Worm (Caenorhabditis elegans) whole organism, early embryonic: ENCODE data around the gene T05G5.1.

Experiments
- B0310.2 ChIP-seq: sonication (generic microtip); optimal IDR thresholded peaks from 2 replicates; lab custom pipeline; 2016; ENCODE audit warnings: mild to moderate bottlenecking, missing genetic modification characterization, missing compliant biosample characterization
- F13C5.2 ChIP-seq: sonication (generic microtip); optimal IDR thresholded peaks from 2 replicates; lab custom pipeline; 2017; ENCODE audit warnings: mild to moderate bottlenecking, missing genetic modification characterization, inconsistent platforms, missing compliant biosample characterization
- aly-1 ChIP-seq: sonication (generic microtip); optimal IDR thresholded peaks from 2 replicates; lab custom pipeline; 2016; ENCODE audit warnings: missing genetic modification characterization, missing compliant biosample characterization
- ama-1 ChIP-seq: fragments of 150-350 bp; optimal IDR thresholded peaks from 2 replicates; lab custom pipeline; 2014
- ceh-13 ChIP-seq: fragments of 200-800 bp; sonication (Bioruptor generic); optimal IDR thresholded peaks from 2 replicates; lab custom pipeline; 2018; ENCODE audit warnings: mild to moderate bottlenecking, missing genetic modification characterization, missing compliant biosample characterization
- ceh-36 ChIP-seq: sonication (generic microtip); optimal IDR thresholded peaks from 2 replicates; lab custom pipeline; 2016; ENCODE audit warnings: missing genetic modification characterization, inconsistent platforms, missing compliant biosample characterization
- ets-7 ChIP-seq: sonication (generic microtip); optimal IDR thresholded peaks from 2 replicates; lab custom pipeline; 2016; ENCODE audit warnings: missing genotype, missing genetic modification characterization, missing compliant biosample characterization
- flt-1 ChIP-seq: fragments of 200-800 bp; sonication (Bioruptor generic); IDR thresholded peaks from 2 replicates; pipeline ENCODE4 v1.3.6; 2022; ENCODE audit warnings: missing genetic modification characterization, missing compliant biosample characterization
- hmbx-1 ChIP-seq: sonication (generic microtip); optimal IDR thresholded peaks from 2 replicates; lab custom pipeline; 2016; ENCODE audit warnings: mild to moderate bottlenecking, missing genetic modification characterization, missing compliant biosample characterization
- hmg-4 ChIP-seq: fragments of 200-800 bp; sonication (Bioruptor generic); optimal IDR thresholded peaks from 2 replicates; lab custom pipeline; 2018; ENCODE audit warnings: mild to moderate bottlenecking, missing genetic modification characterization, missing compliant biosample characterization
- hnd-1 ChIP-seq: sonication (generic microtip); optimal IDR thresholded peaks from 2 replicates; lab custom pipeline; 2016; ENCODE audit warnings: missing genetic modification characterization, missing compliant biosample characterization
- pes-1 ChIP-seq: fragments of 200-800 bp; sonication (Bioruptor generic); IDR thresholded peaks from 2 replicates; pipeline ENCODE4 v1.3.6; 2022; ENCODE audit warnings: missing genetic modification reagents, missing genetic modification characterization, missing compliant biosample characterization
- scrt-1 ChIP-seq: fragments of 200-800 bp; sonication (Bioruptor generic); IDR thresholded peaks from 2 replicates; pipeline ENCODE4 v1.3.6; 2022; ENCODE audit warnings: missing genetic modification characterization, missing compliant biosample characterization
- sea-1 ChIP-seq: fragments of 200-800 bp; sonication (Bioruptor generic); conservative IDR thresholded peaks from 2 replicates; pipeline ENCODE4 v1.3.6; 2022; ENCODE audit warnings: missing genetic modification characterization, missing compliant biosample characterization
- tbx-11 ChIP-seq: fragments of 200-800 bp; sonication (Bioruptor generic); IDR thresholded peaks from 2 replicates; pipeline ENCODE4 v1.3.6; 2022; ENCODE audit warnings: missing genetic modification characterization, missing compliant biosample characterization
- tbx-37 ChIP-seq: fragments of 200-800 bp; sonication (Bioruptor generic); conservative IDR thresholded peaks from 2 replicates; pipeline ENCODE4 v1.3.6; 2022; ENCODE audit warnings: missing genetic modification reagents, missing genetic modification characterization, missing compliant biosample characterization
- tra-4 ChIP-seq: sonication (generic microtip); optimal IDR thresholded peaks from 2 replicates; lab custom pipeline; 2017; ENCODE audit warnings: missing genetic modification characterization, missing compliant biosample characterization

T05G5.1 gene

DNA sequence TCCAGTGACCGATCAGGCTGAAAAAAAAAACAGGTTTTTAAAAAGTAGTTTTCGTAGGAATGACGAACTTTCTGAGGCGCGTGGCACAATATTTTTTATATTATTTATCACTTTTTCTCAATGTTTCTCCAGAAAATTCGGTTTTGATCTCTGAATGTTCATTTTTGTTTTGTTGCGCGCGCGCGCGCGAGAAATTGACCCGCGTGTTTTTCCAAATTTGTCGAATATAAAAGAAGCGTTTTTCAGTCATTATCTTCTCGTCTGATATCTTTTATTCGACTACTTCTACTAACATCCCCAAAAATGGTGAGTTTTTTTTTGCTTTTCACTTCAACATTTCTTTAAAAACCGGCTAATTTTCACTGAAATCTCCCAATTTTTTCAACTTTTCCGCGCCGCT, 15.7 kb upstream of the T05G5.1 start, which contains the start of gene rmd-1:
Gene rmd-1, plus strand, starts transcription at position 247 of the 400 bp plus-strand sequence.
- TF ChIP-seq ceh-13 = no peak

DNA sequence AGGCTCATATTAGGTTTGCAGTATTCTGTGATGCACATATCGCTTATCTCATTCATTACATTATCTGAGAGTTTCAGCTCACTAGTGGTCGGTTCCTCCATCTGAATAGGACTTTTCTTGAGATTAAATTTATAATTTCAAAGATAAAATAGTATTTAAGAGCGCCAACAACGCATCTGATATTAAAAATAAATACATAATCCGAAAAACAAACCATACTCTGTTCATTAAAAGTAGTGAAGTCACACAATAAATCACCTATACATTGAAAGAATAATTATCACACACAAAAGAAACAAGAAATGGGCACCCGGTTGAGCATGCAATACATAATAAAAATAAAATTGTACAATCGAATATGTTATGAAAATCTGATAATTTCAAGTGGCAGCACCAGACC, 14.3 kb upstream of the T05G5.1 start, which contains the start of gene vps-53:
Gene vps-53, minus strand, starts transcription at position 101 of the 400 bp plus-strand sequence.
- TF ChIP-seq ceh-13 = no peak
- TF ChIP-seq ama-1 (lab: Kevin White, UChicago) = no peak
- TF ChIP-seq hmg-4 (GFP tag; lab: Kevin White, UChicago) = no peak
- TF ChIP-seq hmbx-1 (tag; lab: Kevin White, UChicago) = no peak
- no peak for TF ChIP-seq sea-1 (GFP tag; lab: Robert Waterston, UW)
- no peak for TF ChIP-seq ceh-36 (tag; lab: Kevin White, UChicago)
- TF ChIP-seq F13C5.2 = no peak
- no peak for TF ChIP-seq scrt-1 (GFP tag; lab: Robert Waterston, UW)
- no peak for TF ChIP-seq tbx-11 (GFP tag; lab: Robert Waterston, UW)
- no peak for TF ChIP-seq tra-4
- TF ChIP-seq tbx-37 (GFP tag; lab: Robert Waterston, UW) = no peak
- no peak for TF ChIP-seq hnd-1 (tag; lab: Kevin White, UChicago)
- TF ChIP-seq pes-1 (GFP tag; lab: Robert Waterston, UW) = no peak
- no peak for TF ChIP-seq B0310.2
- TF ChIP-seq aly-1 (tag; lab: Kevin White, UChicago) = no peak
- no peak for TF ChIP-seq ets-7 (tag; lab: Kevin White, UChicago)
- no peak for TF ChIP-seq flt-1

DNA sequence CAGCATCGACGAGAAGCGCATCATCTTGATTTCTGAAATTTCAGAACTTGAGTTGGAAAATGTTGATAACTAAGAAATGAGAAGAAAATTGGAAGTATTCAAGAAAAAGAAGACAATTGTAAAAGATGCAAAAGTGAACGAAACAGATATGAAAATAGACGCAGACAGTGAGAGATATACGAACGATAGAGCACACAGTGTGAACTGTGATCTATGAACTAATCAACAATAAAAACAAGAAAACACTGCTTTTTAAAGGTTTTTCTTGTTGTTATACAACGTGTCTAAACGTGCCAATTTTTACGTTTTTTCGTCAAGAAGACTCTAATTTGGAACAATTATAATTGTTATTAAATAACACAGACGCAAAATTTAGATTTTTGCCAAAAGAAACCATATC, 9.7 kb upstream of the T05G5.1 start, which contains the start of gene ech-6:
Gene ech-6, minus strand, starts transcription at position 32 of the 400 bp plus-strand sequence.
- TF ChIP-seq ama-1 (lab: Kevin White, UChicago) (no peak), hmbx-1 (tag; lab: Kevin White, UChicago) (no peak), sea-1 (GFP tag; lab: Robert Waterston, UW) (no peak), ceh-36 (tag; lab: Kevin White, UChicago) (no peak), scrt-1 (GFP tag; lab: Robert Waterston, UW) (no peak), tra-4 (no peak), pes-1 (GFP tag; lab: Robert Waterston, UW) (no peak), aly-1 (tag; lab: Kevin White, UChicago) (no peak)

DNA sequence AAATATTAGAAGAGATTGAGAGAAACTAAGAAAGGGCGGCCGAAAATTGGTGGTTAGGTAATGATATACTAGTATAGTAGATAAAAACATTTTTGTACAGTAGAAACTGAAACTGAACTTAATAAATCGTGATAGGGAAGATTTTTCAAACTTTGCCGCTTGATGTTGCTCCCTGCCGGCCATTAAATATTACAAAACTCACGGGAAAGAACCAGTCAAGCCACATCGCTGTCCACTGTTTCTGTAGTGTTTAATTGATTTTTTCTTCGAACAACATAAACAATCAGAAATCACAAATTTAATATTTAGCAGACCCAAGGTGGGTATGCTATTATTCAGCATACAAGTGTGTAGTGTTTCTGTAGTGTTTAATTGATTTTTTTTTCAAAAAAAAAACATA, 7.9 kb upstream of the T05G5.1 start, which contains the start of gene T05G5.5:
Gene T05G5.5, minus strand, starts transcription at position 359 of the 400 bp plus-strand sequence.
- no peak for TF ChIP-seq aly-1 (tag; lab: Kevin White, UChicago)
- no peak for TF ChIP-seq ceh-36 (tag; lab: Kevin White, UChicago)
- no peak for TF ChIP-seq scrt-1 (GFP tag; lab: Robert Waterston, UW)
- no peak for TF ChIP-seq tbx-37 (GFP tag; lab: Robert Waterston, UW)
- TF ChIP-seq pes-1 (GFP tag; lab: Robert Waterston, UW) = no peak
- TF ChIP-seq B0310.2 = no peak
- TF ChIP-seq hmbx-1 (tag; lab: Kevin White, UChicago) = no peak
- TF ChIP-seq ama-1 (lab: Kevin White, UChicago) = no peak
- no peak for TF ChIP-seq sea-1 (GFP tag; lab: Robert Waterston, UW)
- no peak for TF ChIP-seq flt-1
- no peak for TF ChIP-seq tra-4
- no peak for TF ChIP-seq ets-7 (tag; lab: Kevin White, UChicago)
- no peak for TF ChIP-seq F13C5.2
- no peak for TF ChIP-seq hnd-1 (tag; lab: Kevin White, UChicago)
- TF ChIP-seq ceh-13 = no peak
- TF ChIP-seq tbx-11 (GFP tag; lab: Robert Waterston, UW) = no peak
- no peak for TF ChIP-seq hmg-4 (GFP tag; lab: Kevin White, UChicago)

DNA sequence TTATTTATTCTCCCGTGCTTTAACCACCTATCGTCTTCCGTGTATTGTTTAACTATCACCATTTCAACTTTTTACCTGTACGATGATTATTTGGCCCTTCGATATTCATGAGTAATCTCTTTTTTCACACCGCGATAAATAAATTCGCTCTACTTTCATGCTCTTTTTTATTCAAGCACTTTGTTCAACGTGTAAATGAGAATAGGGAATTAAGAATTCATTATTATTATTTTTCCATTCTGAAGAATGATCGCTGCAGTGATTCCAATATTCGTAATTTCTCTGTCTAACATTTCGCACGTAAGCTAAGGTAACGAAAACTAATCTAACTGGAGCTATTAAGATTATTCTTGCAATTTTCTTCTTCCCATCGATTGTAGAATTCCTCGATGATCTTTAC, 5.6 kb upstream of the T05G5.1 start, which contains the start of gene T05G5.4:
Gene T05G5.4, plus strand, starts transcription at position 241 of the 400 bp plus-strand sequence.
- TF ChIP-seq ets-7 (tag; lab: Kevin White, UChicago) (no peak), hmg-4 (GFP tag; lab: Kevin White, UChicago) (no peak), tbx-37 (GFP tag; lab: Robert Waterston, UW) (no peak), hnd-1 (tag; lab: Kevin White, UChicago) (no peak), ama-1 (lab: Kevin White, UChicago) (no peak), tra-4 (no peak)

DNA sequence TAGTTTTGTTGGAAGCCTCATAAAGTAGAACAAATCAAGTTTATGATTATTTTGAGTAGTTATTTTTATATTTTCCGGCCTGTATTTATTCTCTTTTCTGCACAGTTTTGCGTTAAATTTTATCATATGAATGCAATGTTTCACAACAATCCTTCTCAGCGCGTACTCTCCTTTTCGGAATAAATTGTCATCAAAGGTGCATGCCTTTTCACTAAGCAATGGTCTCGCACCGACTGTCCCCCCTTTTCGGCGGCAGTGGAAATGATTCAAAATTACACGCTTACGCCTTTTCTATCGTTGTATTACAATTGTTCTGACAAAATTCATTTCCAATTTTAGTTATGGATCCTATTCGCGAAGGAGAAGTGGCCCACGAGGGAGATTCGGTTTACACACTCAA, 4.0 kb upstream of the T05G5.1 start, which contains the start of the genes iff-1 and cdk-1:
Gene iff-1, minus strand, starts transcription at position 61 of the 400 bp plus-strand sequence.
Gene cdk-1, plus strand, starts transcription at position 340 of the 400 bp plus-strand sequence.
- TF ChIP-seq hmg-4 (GFP tag; lab: Kevin White, UChicago) (peak; percentile 33), hnd-1 (tag; lab: Kevin White, UChicago) (no peak)

DNA sequence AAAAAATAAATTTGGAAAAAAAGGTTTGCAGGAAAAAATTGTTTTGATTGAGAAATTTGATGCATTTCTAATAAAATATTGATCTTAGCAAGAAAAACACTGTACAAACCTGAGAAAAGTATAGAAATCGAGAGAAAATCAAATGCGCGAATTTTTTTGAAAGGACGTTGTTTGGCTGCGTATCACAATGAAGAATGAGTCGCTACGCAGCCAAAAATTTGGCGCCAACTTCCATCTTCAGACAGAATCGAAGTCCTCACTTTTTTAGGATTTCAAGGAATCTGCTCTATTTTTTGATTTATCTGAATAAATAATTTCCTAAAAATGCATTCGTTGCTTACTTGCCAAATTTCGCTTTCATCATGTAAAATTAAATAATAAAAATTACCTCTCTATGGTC, 3.5 kb upstream of the T05G5.1 start:
- TF ChIP-seq F13C5.2 = no peak
- TF ChIP-seq ceh-13 = no peak
- no peak for TF ChIP-seq hnd-1 (tag; lab: Kevin White, UChicago)
- no peak for TF ChIP-seq sea-1 (GFP tag; lab: Robert Waterston, UW)
- no peak for TF ChIP-seq B0310.2
- no peak for TF ChIP-seq tbx-37 (GFP tag; lab: Robert Waterston, UW)
- TF ChIP-seq tbx-11 (GFP tag; lab: Robert Waterston, UW) = no peak
- TF ChIP-seq tra-4 = no peak
- no peak for TF ChIP-seq ceh-36 (tag; lab: Kevin White, UChicago)
- TF ChIP-seq pes-1 (GFP tag; lab: Robert Waterston, UW) = no peak
- TF ChIP-seq flt-1 = no peak
- no peak for TF ChIP-seq ama-1 (lab: Kevin White, UChicago)
- no peak for TF ChIP-seq hmbx-1 (tag; lab: Kevin White, UChicago)
- no peak for TF ChIP-seq scrt-1 (GFP tag; lab: Robert Waterston, UW)
- TF ChIP-seq aly-1 (tag; lab: Kevin White, UChicago) = no peak
- no peak for TF ChIP-seq hmg-4 (GFP tag; lab: Kevin White, UChicago)
- no peak for TF ChIP-seq ets-7 (tag; lab: Kevin White, UChicago)
